Worm (Caenorhabditis elegans): Measurements from ENCODE around the gene C39D10.1.
A peak's percentile ranks its signal among the peaks of the same experiment; 100 is the strongest.

ce11 chrX:7951578-7951977 lies 44.8 kb downstream of the C39D10.1 start:
- TF ChIP-seq him-1 (tag; optimal IDR thresholded peaks at IDR 0.05) (peak; percentile 89), dao-5 (tag; optimal IDR thresholded peaks at IDR 0.05) (no peak), W03F9.2 (tag; optimal IDR thresholded peaks at IDR 0.05) (no peak)

All from whole organism, L4/young adult.